Fruit fly (Drosophila melanogaster) whole organism, embryonic: ENCODE results near the gene Acp65Aa.

Experiments
- CG10209 ChIP-seq: fragments of 200-800 bp; sonication (Bioruptor generic); optimal IDR thresholded peaks from 3 replicates; lab custom pipeline; 2017; ENCODE audit warnings: missing biosample characterization, mild to moderate bottlenecking, missing genetic modification characterization, missing genetic modification reagents
- CG10267 ChIP-seq: fragments of 200-800 bp; sonication (Bioruptor generic); optimal IDR thresholded peaks from 2 replicates; lab custom pipeline; 2018; ENCODE audit warnings: missing biosample characterization, mild to moderate bottlenecking, missing genetic modification characterization, moderate library complexity
- CG10979 ChIP-seq: fragments of 200-800 bp; sonication (Bioruptor generic); optimal IDR thresholded peaks from 2 replicates; lab custom pipeline; 2018; ENCODE audit warnings: missing biosample characterization, mild to moderate bottlenecking, missing genetic modification characterization, moderate library complexity
- CG14965 ChIP-seq: fragments of 200-800 bp; sonication (Bioruptor generic); optimal IDR thresholded peaks from 2 replicates; lab custom pipeline; 2016; ENCODE audit warnings: missing biosample characterization, missing genetic modification characterization, borderline replicate concordance
- CG16779 ChIP-seq: fragments of 200-800 bp; sonication (Bioruptor generic); IDR thresholded peaks from 2 replicates; pipeline ENCODE4 v1.3.6; 2022; ENCODE audit warnings: missing biosample characterization, missing genetic modification characterization
- CG2116 ChIP-seq: fragments of 200-800 bp; sonication (Bioruptor generic); optimal IDR thresholded peaks from 3 replicates; lab custom pipeline; 2018; ENCODE audit warnings: missing biosample characterization, mild to moderate bottlenecking, missing genetic modification characterization
- CG31388 ChIP-seq: fragments of 200-800 bp; sonication (Bioruptor generic); optimal IDR thresholded peaks from 2 replicates; lab custom pipeline; 2016; ENCODE audit warnings: missing biosample characterization, missing genetic modification characterization
- CG42726 ChIP-seq: fragments of 200-800 bp; sonication (Bioruptor generic); IDR thresholded peaks from 2 replicates; pipeline ENCODE4 v1.3.6; 2022; ENCODE audit warnings: missing biosample characterization, missing genetic modification characterization; ENCODE audit not compliant: partially characterized antibody
- CG4730 ChIP-seq: fragments of 200-800 bp; sonication (Bioruptor generic); IDR thresholded peaks from 2 replicates; pipeline ENCODE4 v1.3.6; 2022; ENCODE audit warnings: missing biosample characterization, missing genetic modification characterization
- CG6854 ChIP-seq: fragments of 200-800 bp; sonication (Bioruptor generic); optimal IDR thresholded peaks from 3 replicates; lab custom pipeline; 2017; ENCODE audit warnings: missing biosample characterization, mild to moderate bottlenecking, missing genetic modification characterization
- CG7357 ChIP-seq: fragments of 200-800 bp; sonication (Bioruptor generic); IDR thresholded peaks from 3 replicates; pipeline ENCODE4 v1.3.6; 2022; ENCODE audit warnings: missing biosample characterization, missing genetic modification characterization
- CG7372 ChIP-seq: fragments of 200-800 bp; sonication (Bioruptor generic); IDR thresholded peaks from 2 replicates; pipeline ENCODE4 v1.3.6; 2022; ENCODE audit warnings: missing biosample characterization, missing genetic modification characterization
- CG7745 ChIP-seq: fragments of 200-800 bp; sonication (Bioruptor generic); optimal IDR thresholded peaks from 2 replicates; lab custom pipeline; 2018; ENCODE audit warnings: missing biosample characterization, mild to moderate bottlenecking, missing genetic modification characterization, moderate library complexity
- CG7987 ChIP-seq: fragments of 200-800 bp; sonication (Bioruptor generic); optimal IDR thresholded peaks from 2 replicates; lab custom pipeline; 2018; ENCODE audit warnings: missing biosample characterization, mild to moderate bottlenecking, missing genetic modification characterization, moderate library complexity
- CG8944 ChIP-seq: fragments of 200-800 bp; sonication (Bioruptor generic); optimal IDR thresholded peaks from 3 replicates; lab custom pipeline; 2016; ENCODE audit warnings: missing biosample characterization, missing genetic modification characterization
- CG9437 ChIP-seq: fragments of 200-800 bp; sonication (Bioruptor generic); optimal IDR thresholded peaks from 2 replicates; lab custom pipeline; 2018; ENCODE audit warnings: missing biosample characterization, mild to moderate bottlenecking, missing genetic modification characterization
- Dbx ChIP-seq: fragments of 200-800 bp; sonication (Bioruptor generic); IDR thresholded peaks from 3 replicates; pipeline ENCODE4 v1.3.6; 2022; ENCODE audit warnings: missing biosample characterization, missing genetic modification characterization
- Dref ChIP-seq: fragments of 200-800 bp; sonication (Bioruptor generic); IDR thresholded peaks from 2 replicates; pipeline ENCODE4 v1.3.6; 2022; ENCODE audit warnings: missing biosample characterization, missing genetic modification characterization
- MTF-1 ChIP-seq: fragments of 200-800 bp; sonication (Bioruptor generic); optimal IDR thresholded peaks from 2 replicates; lab custom pipeline; 2018; ENCODE audit warnings: missing biosample characterization, mild to moderate bottlenecking, missing genetic modification characterization, borderline replicate concordance
- Nf-YC ChIP-seq: fragments of 200-800 bp; optimal IDR thresholded peaks from 3 replicates; lab custom pipeline; 2019; ENCODE audit warnings: missing biosample characterization, mild to moderate bottlenecking, missing genetic modification characterization, moderate library complexity
- Oaz ChIP-seq: fragments of 200-800 bp; sonication (Bioruptor generic); IDR thresholded peaks from 2 replicates; pipeline ENCODE4 v1.3.6; 2022; ENCODE audit warnings: missing biosample characterization, missing genetic modification characterization
- Rfx ChIP-seq: fragments of 200-800 bp; sonication (Bioruptor generic); IDR thresholded peaks from 2 replicates; pipeline ENCODE4 v1.3.6; 2022; ENCODE audit warnings: missing biosample characterization, missing genetic modification characterization
- Scr ChIP-seq: fragments of 200-800 bp; sonication (Bioruptor generic); IDR thresholded peaks from 2 replicates; pipeline ENCODE4 v1.3.6; 2022; ENCODE audit warnings: missing biosample characterization, missing genetic modification characterization; ENCODE audit not compliant: partially characterized antibody
- Xrp1 ChIP-seq: fragments of 200-800 bp; sonication (Bioruptor generic); IDR thresholded peaks from 2 replicates; pipeline ENCODE4 v1.3.6; 2022; ENCODE audit warnings: missing biosample characterization, missing genetic modification characterization
- al ChIP-seq: fragments of 200-800 bp; sonication (Bioruptor generic); IDR thresholded peaks from 2 replicates; pipeline ENCODE4 v1.3.6; 2022; ENCODE audit warnings: missing biosample characterization, missing genetic modification characterization
- az2 ChIP-seq: fragments of 200-800 bp; sonication (Bioruptor generic); optimal IDR thresholded peaks from 3 replicates; lab custom pipeline; 2016; ENCODE audit warnings: missing biosample characterization, missing genetic modification characterization
- chm ChIP-seq: fragments of 200-800 bp; sonication (Bioruptor generic); IDR thresholded peaks from 2 replicates; pipeline ENCODE4 v1.3.6; 2022; ENCODE audit warnings: missing biosample characterization, missing genetic modification characterization
- gce ChIP-seq: fragments of 200-800 bp; sonication (Bioruptor generic); IDR thresholded peaks from 3 replicates; pipeline ENCODE4 v1.3.6; 2022; ENCODE audit warnings: missing biosample characterization, missing genetic modification characterization
- gro ChIP-seq: fragments of 200-800 bp; sonication (Bioruptor generic); optimal IDR thresholded peaks from 2 replicates; lab custom pipeline; 2016; ENCODE audit warnings: missing biosample characterization, missing genetic modification characterization
- h ChIP-seq: fragments of >200 bp; optimal IDR thresholded peaks from 2 replicates; lab custom pipeline; 2017
- hb ChIP-seq: fragments of 200-800 bp; sonication (Bioruptor generic); IDR thresholded peaks from 3 replicates; pipeline ENCODE4 v1.3.6; 2022; ENCODE audit warnings: missing biosample characterization, missing genetic modification characterization; ENCODE audit not compliant: partially characterized antibody
- hkb ChIP-seq, 2 experiments: fragments of 200-800 bp in 1 of 2; fragments of >200 bp in 1 of 2; sonication (Bioruptor generic) in 1 of 2; IDR thresholded peaks in 1 of 2; optimal IDR thresholded peaks in 1 of 2; 2 replicates each; pipeline versions ENCODE4 v1.3.6 to Lab custom; 2017 to 2022; ENCODE audit warnings: missing biosample characterization in 1 of 2, missing genetic modification characterization in 1 of 2
- inv ChIP-seq: fragments of 200-800 bp; sonication (Bioruptor generic); IDR thresholded peaks from 2 replicates; pipeline ENCODE4 v1.3.6; 2022; ENCODE audit warnings: missing biosample characterization, missing genetic modification characterization; ENCODE audit not compliant: partially characterized antibody
- kay ChIP-seq: fragments of 200-800 bp; sonication (Bioruptor generic); optimal IDR thresholded peaks from 2 replicates; lab custom pipeline; 2016; ENCODE audit warnings: missing biosample characterization, missing genetic modification characterization
- lab ChIP-seq: fragments of 200-800 bp; sonication (Bioruptor generic); optimal IDR thresholded peaks from 3 replicates; lab custom pipeline; 2017; ENCODE audit warnings: missing biosample characterization, missing genetic modification characterization, mild to moderate bottlenecking, moderate library complexity, missing genetic modification reagents
- lola ChIP-seq, 3 experiments: fragments of >200 bp in 2 of 3; fragments of 200-800 bp in 1 of 3; sonication (Bioruptor generic) in 1 of 3; optimal IDR thresholded peaks; 2 replicates each; lab custom pipeline; 2017 to 2019; ENCODE audit warnings: missing biosample characterization in 3 of 3, missing genetic modification characterization in 3 of 3, mild to moderate bottlenecking in 1 of 3, moderate library complexity in 1 of 3
- mirr ChIP-seq: fragments of 200-800 bp; sonication (Bioruptor generic); optimal IDR thresholded peaks from 3 replicates; lab custom pipeline; 2018; ENCODE audit warnings: missing biosample characterization, mild to moderate bottlenecking, missing genetic modification characterization
- mld ChIP-seq: fragments of 200-800 bp; sonication (Bioruptor generic); IDR thresholded peaks from 3 replicates; pipeline ENCODE4 v1.3.6; 2022; ENCODE audit warnings: missing biosample characterization, missing genetic modification characterization; ENCODE audit not compliant: partially characterized antibody
- org-1 ChIP-seq: fragments of 200-800 bp; sonication (Bioruptor generic); optimal IDR thresholded peaks from 2 replicates; lab custom pipeline; 2017; ENCODE audit warnings: missing biosample characterization, missing genetic modification characterization
- pnt ChIP-seq: fragments of 200-800 bp; sonication (Bioruptor generic); optimal IDR thresholded peaks from 3 replicates; lab custom pipeline; 2016; ENCODE audit warnings: missing biosample characterization, missing genetic modification characterization
- psq ChIP-seq: fragments of 200-800 bp; sonication (Bioruptor generic); optimal IDR thresholded peaks from 2 replicates; lab custom pipeline; 2017; ENCODE audit warnings: missing biosample characterization, missing genetic modification characterization
- repo ChIP-seq: fragments of 200-800 bp; sonication (Bioruptor generic); optimal IDR thresholded peaks from 2 replicates; lab custom pipeline; 2016; ENCODE audit warnings: missing biosample characterization, missing genetic modification characterization
- run ChIP-seq: fragments of 200-800 bp; sonication (Bioruptor generic); optimal IDR thresholded peaks from 3 replicates; lab custom pipeline; 2018; ENCODE audit warnings: missing biosample characterization, mild to moderate bottlenecking, missing genetic modification characterization
- sc ChIP-seq, 3 experiments: fragments of >200 bp in 2 of 3; fragments of 200-800 bp in 1 of 3; sonication (Bioruptor generic) in 1 of 3; optimal IDR thresholded peaks; 2 replicates in 2 of 3; 3 replicates in 1 of 3; lab custom pipeline; 2017; ENCODE audit warnings: mild to moderate bottlenecking in 1 of 3, missing biosample characterization in 1 of 3, missing genetic modification characterization in 1 of 3, missing genetic modification reagents in 1 of 3
- schlank ChIP-seq: fragments of 200-800 bp; sonication (Bioruptor generic); optimal IDR thresholded peaks from 2 replicates; lab custom pipeline; 2018; ENCODE audit warnings: missing biosample characterization, mild to moderate bottlenecking, missing genetic modification characterization
- scrt ChIP-seq: fragments of 200-800 bp; sonication (Bioruptor generic); optimal IDR thresholded peaks from 2 replicates; lab custom pipeline; 2018; ENCODE audit warnings: missing biosample characterization, mild to moderate bottlenecking, missing genetic modification characterization, moderate library complexity
- sqz ChIP-seq: fragments of 200-800 bp; sonication (Bioruptor generic); optimal IDR thresholded peaks from 3 replicates; lab custom pipeline; 2018; ENCODE audit warnings: missing biosample characterization, mild to moderate bottlenecking, missing genetic modification characterization
- tio ChIP-seq: fragments of 200-800 bp; sonication (Bioruptor generic); optimal IDR thresholded peaks from 2 replicates; lab custom pipeline; 2017; ENCODE audit warnings: missing biosample characterization, missing genetic modification characterization, inconsistent platforms
- wor ChIP-seq: fragments of 200-800 bp; sonication (Bioruptor generic); IDR thresholded peaks from 2 replicates; pipeline ENCODE4 v1.3.6; 2022; ENCODE audit warnings: missing biosample characterization, missing genetic modification characterization
- zf30C ChIP-seq: fragments of 200-800 bp; sonication (Bioruptor generic); optimal IDR thresholded peaks from 3 replicates; lab custom pipeline; 2018; ENCODE audit warnings: missing biosample characterization, mild to moderate bottlenecking, missing genetic modification characterization

Gene Acp65Aa

DNA sequence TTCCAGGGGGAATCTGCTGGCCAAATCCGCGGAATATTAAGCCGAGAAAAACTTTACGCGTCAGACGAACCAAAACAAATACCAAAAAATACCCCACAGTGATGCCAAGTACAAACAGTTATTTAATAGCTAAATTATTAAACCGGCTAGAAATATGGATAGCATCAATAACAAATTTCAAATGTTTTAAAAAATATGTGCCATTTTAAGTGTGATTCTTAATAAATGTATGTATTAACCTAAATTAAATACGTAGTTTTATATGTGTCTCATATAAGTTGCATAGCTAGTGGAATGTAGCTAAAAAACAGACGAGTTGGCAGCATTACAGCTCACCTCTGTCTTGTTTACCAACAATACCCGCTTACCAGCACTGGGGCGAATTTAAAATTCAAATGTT lies 29.2 kb upstream of the Acp65Aa start, which contains the start of gene CG10274 (continued):
- no peak for TF ChIP-seq CG31388 (GFP tag; lab: Kevin White, UChicago)
- TF ChIP-seq CG2116 (GFP tag; lab: Kevin White, UChicago), result peak; percentile 77
- no peak for TF ChIP-seq MTF-1 (GFP tag; lab: Kevin White, UChicago)
- peak; percentile 67 for TF ChIP-seq kay
- TF ChIP-seq wor (GFP tag; lab: Robert Waterston, UW), result peak; percentile 29; the same call in 1 of the 2 replicates
- TF ChIP-seq CG7987 (GFP tag; lab: Kevin White, UChicago), result peak; percentile 1
- no peak for TF ChIP-seq psq (GFP tag; lab: Kevin White, UChicago)
- peak; percentile 81 for TF ChIP-seq Dbx (GFP tag; lab: Robert Waterston, UW)
- TF ChIP-seq CG10209 (GFP tag; lab: Kevin White, UChicago), result peak; percentile 76
- no peak for TF ChIP-seq chm
- no peak for TF ChIP-seq Scr
- no peak for TF ChIP-seq lab (GFP tag; lab: Kevin White, UChicago)
- peak; percentile 40 for TF ChIP-seq repo (GFP tag; lab: Kevin White, UChicago)
- TF ChIP-seq hkb (optimal IDR thresholded peaks at IDR 0.05; lab: Kevin White, UChicago), result no peak
- peak; percentile 37; the same call in 1 of the 2 replicates for TF ChIP-seq hkb (GFP tag; IDR thresholded peaks at IDR 0.05; lab: Robert Waterston, UW)
- peak; percentile 24 for TF ChIP-seq org-1 (GFP tag; lab: Kevin White, UChicago)
- peak; percentile 82 for TF ChIP-seq Xrp1 (GFP tag; lab: Robert Waterston, UW)
- 0 out of 2 replicates have a peak, but pooled peaks have one; percentile 15 for TF ChIP-seq CG4730 (GFP tag; lab: Robert Waterston, UW)
- TF ChIP-seq pnt (GFP tag; lab: Kevin White, UChicago), result peak; percentile 54
- TF ChIP-seq mld, result no peak
- TF ChIP-seq inv, result no peak
- TF ChIP-seq CG10267, result peak; percentile 98
- TF ChIP-seq Dref (GFP tag; lab: Robert Waterston, UW), result no peak
- TF ChIP-seq hb (GFP tag; lab: Robert Waterston, UW), result no peak
- TF ChIP-seq CG7372 (GFP tag; lab: Robert Waterston, UW), result peak; percentile 66
- no peak for TF ChIP-seq mirr
- TF ChIP-seq CG42726 (GFP tag; lab: Robert Waterston, UW), result no peak
- TF ChIP-seq CG9437 (GFP tag; lab: Kevin White, UChicago), result peak; percentile 67
- TF ChIP-seq lola (GFP tag; optimal IDR thresholded peaks at IDR 0.05; lab: Kevin White, UChicago), result peak in 1 of 3 experiments; percentile 81
- no peak for TF ChIP-seq scrt (GFP tag; lab: Kevin White, UChicago)
- TF ChIP-seq gce (GFP tag; lab: Robert Waterston, UW), result no peak
- no peak for TF ChIP-seq CG14965 (GFP tag; lab: Kevin White, UChicago)
- no peak for TF ChIP-seq sqz (GFP tag; lab: Kevin White, UChicago)
- no peak for TF ChIP-seq sc (optimal IDR thresholded peaks at IDR 0.05; lab: Kevin White, UChicago)
- peak; percentile 29 for TF ChIP-seq sc (GFP tag; optimal IDR thresholded peaks at IDR 0.05; lab: Kevin White, UChicago)
- no peak for TF ChIP-seq run
- TF ChIP-seq CG8944 (GFP tag; lab: Kevin White, UChicago), result peak; percentile 63
- TF ChIP-seq Oaz (GFP tag; lab: Robert Waterston, UW), result no peak
- peak; percentile 79 for TF ChIP-seq az2
- no peak for TF ChIP-seq CG7745 (tag; lab: Kevin White, UChicago)
- TF ChIP-seq Nf-YC (tag; lab: Kevin White, UChicago), result no peak
- TF ChIP-seq CG6854 (GFP tag; lab: Kevin White, UChicago), result no peak
- TF ChIP-seq al (GFP tag; lab: Robert Waterston, UW), result peak; percentile 76
- TF ChIP-seq gro (GFP tag; lab: Kevin White, UChicago), result peak; percentile 77
- peak; percentile 74 for TF ChIP-seq CG10979 (tag; lab: Kevin White, UChicago)
- TF ChIP-seq CG16779 (GFP tag; lab: Robert Waterston, UW), result no peak
- no peak for TF ChIP-seq zf30C
- no peak for TF ChIP-seq schlank (tag; lab: Kevin White, UChicago)
- no peak for TF ChIP-seq h (lab: Kevin White, UChicago)
- peak; percentile 86 for TF ChIP-seq Rfx (GFP tag; lab: Robert Waterston, UW)
- TF ChIP-seq CG7357 (GFP tag; lab: Robert Waterston, UW), result peak; percentile 33; the same call in 1 of the 3 replicates
- TF ChIP-seq tio, result no peak
